Fruit fly (Drosophila melanogaster) whole organism, prepupa: Measurements from ENCODE around the gene CG3168.

Experiments
- Blimp-1 ChIP-seq: fragments of 200-800 bp; sonication (Bioruptor generic); optimal IDR thresholded peaks from 3 replicates; lab custom pipeline; 2017; ENCODE audit warnings: missing biosample characterization, missing genetic modification characterization, mild to moderate bottlenecking, moderate library complexity, missing genetic modification reagents
- CG10631 ChIP-seq: fragments of 200-800 bp; sonication (Bioruptor generic); optimal IDR thresholded peaks from 2 replicates; lab custom pipeline; 2016; ENCODE audit warnings: missing biosample characterization, missing genetic modification characterization
- CG10669 ChIP-seq: fragments of 200-800 bp; sonication (Bioruptor generic); optimal IDR thresholded peaks from 3 replicates; lab custom pipeline; 2018; ENCODE audit warnings: missing biosample characterization, mild to moderate bottlenecking, missing genetic modification characterization, moderate library complexity
- CG11762 ChIP-seq: fragments of 200-800 bp; sonication (Bioruptor generic); optimal IDR thresholded peaks from 3 replicates; lab custom pipeline; 2016; ENCODE audit warnings: missing biosample characterization, missing genetic modification characterization; ENCODE audit not compliant: insufficient read depth
- CG11902 ChIP-seq: fragments of 200-800 bp; sonication (Bioruptor generic); optimal IDR thresholded peaks from 3 replicates; lab custom pipeline; 2016; ENCODE audit warnings: missing biosample characterization, missing genetic modification characterization
- CG15336 ChIP-seq: fragments of 200-800 bp; sonication (Bioruptor generic); IDR thresholded peaks from 2 replicates; pipeline ENCODE4 v1.3.6; 2022; ENCODE audit warnings: missing biosample characterization, missing genetic modification characterization
- CG1621 ChIP-seq: fragments of 200-800 bp; sonication (Bioruptor generic); optimal IDR thresholded peaks from 3 replicates; lab custom pipeline; 2018; ENCODE audit warnings: missing biosample characterization, mild to moderate bottlenecking, missing genetic modification characterization
- CG16779 ChIP-seq: fragments of 200-800 bp; sonication (Bioruptor generic); optimal IDR thresholded peaks from 3 replicates; lab custom pipeline; 2017; ENCODE audit warnings: missing biosample characterization, mild to moderate bottlenecking, missing genetic modification characterization
- CG3032 ChIP-seq: fragments of 200-800 bp; optimal IDR thresholded peaks from 2 replicates; lab custom pipeline; 2019; ENCODE audit warnings: missing biosample characterization, mild to moderate bottlenecking, missing genetic modification characterization, moderate library complexity
- CG31627 ChIP-seq: fragments of 200-800 bp; sonication (Bioruptor generic); optimal IDR thresholded peaks from 3 replicates; lab custom pipeline; 2016; ENCODE audit warnings: missing biosample characterization, missing genetic modification characterization
- CG32006 ChIP-seq: fragments of 200-800 bp; sonication (Bioruptor generic); optimal IDR thresholded peaks from 3 replicates; lab custom pipeline; 2017; ENCODE audit warnings: missing biosample characterization, mild to moderate bottlenecking, missing genetic modification characterization
- CG34406 ChIP-seq: fragments of 200-800 bp; sonication (Bioruptor generic); optimal IDR thresholded peaks from 3 replicates; lab custom pipeline; 2016; ENCODE audit warnings: missing biosample characterization, missing genetic modification characterization
- CG6163 ChIP-seq: fragments of 200-800 bp; sonication (Bioruptor generic); IDR thresholded peaks from 3 replicates; pipeline ENCODE4 v1.3.6; 2022; ENCODE audit warnings: missing biosample characterization, missing genetic modification characterization
- CG6276 ChIP-seq: fragments of 200-800 bp; sonication (Bioruptor generic); optimal IDR thresholded peaks from 2 replicates; lab custom pipeline; 2017; ENCODE audit warnings: missing biosample characterization, mild to moderate bottlenecking, missing genetic modification characterization
- CG6792 ChIP-seq: fragments of 200-800 bp; sonication (Bioruptor generic); optimal IDR thresholded peaks from 3 replicates; lab custom pipeline; 2016; ENCODE audit warnings: missing biosample characterization, missing genetic modification characterization
- CG6808 ChIP-seq: fragments of 200-800 bp; sonication (Bioruptor generic); optimal IDR thresholded peaks from 3 replicates; lab custom pipeline; 2017; ENCODE audit warnings: missing biosample characterization, missing genetic modification characterization, mild to moderate bottlenecking, moderate library complexity, missing genetic modification reagents
- CG6854 ChIP-seq: fragments of 200-800 bp; sonication (Bioruptor generic); optimal IDR thresholded peaks from 2 replicates; lab custom pipeline; 2017; ENCODE audit warnings: missing biosample characterization, mild to moderate bottlenecking, missing genetic modification characterization
- CG8119 ChIP-seq: fragments of 200-800 bp; sonication (Bioruptor generic); IDR thresholded peaks from 3 replicates; pipeline ENCODE4 v1.3.6; 2022; ENCODE audit warnings: missing biosample characterization, missing genetic modification characterization
- CG8632 ChIP-seq: fragments of 200-800 bp; sonication (Bioruptor generic); optimal IDR thresholded peaks from 3 replicates; lab custom pipeline; 2016; ENCODE audit warnings: missing biosample characterization, missing genetic modification characterization
- CG9139 ChIP-seq: fragments of 200-800 bp; sonication (Bioruptor generic); optimal IDR thresholded peaks from 3 replicates; lab custom pipeline; 2017; ENCODE audit warnings: missing biosample characterization, mild to moderate bottlenecking, missing genetic modification characterization
- Eip75B ChIP-seq: fragments of 200-800 bp; sonication (Bioruptor generic); optimal IDR thresholded peaks from 3 replicates; lab custom pipeline; 2016; ENCODE audit warnings: missing biosample characterization, missing genetic modification characterization
- Eip78C ChIP-seq: fragments of 200-800 bp; sonication (Bioruptor generic); peaks from one replicate; lab custom pipeline; 2016; ENCODE audit warnings: missing biosample characterization, missing genetic modification characterization
- Eip93F ChIP-seq: fragments of 200-800 bp; sonication (Bioruptor generic); optimal IDR thresholded peaks from 2 replicates; lab custom pipeline; 2016; ENCODE audit warnings: missing biosample characterization, mild to moderate bottlenecking, missing genetic modification characterization
- Ets96B ChIP-seq: fragments of 200-800 bp; optimal IDR thresholded peaks from 2 replicates; lab custom pipeline; 2019; ENCODE audit warnings: missing biosample characterization, mild to moderate bottlenecking, missing genetic modification characterization, moderate library complexity
- Gug ChIP-seq: fragments of 200-800 bp; sonication (Bioruptor generic); IDR thresholded peaks from 2 replicates; pipeline ENCODE4 v1.3.6; 2022; ENCODE audit warnings: missing biosample characterization, missing genetic modification characterization
- Hr39 ChIP-seq: fragments of 200-800 bp; sonication (Bioruptor generic); optimal IDR thresholded peaks from 2 replicates; lab custom pipeline; 2016; ENCODE audit warnings: missing biosample characterization, missing genetic modification characterization
- Lpt ChIP-seq: fragments of 200-800 bp; sonication (Bioruptor generic); optimal IDR thresholded peaks from 3 replicates; lab custom pipeline; 2016; ENCODE audit warnings: missing biosample characterization, missing genetic modification characterization
- Smox ChIP-seq: fragments of 200-800 bp; sonication (Bioruptor generic); optimal IDR thresholded peaks from 3 replicates; lab custom pipeline; 2016; ENCODE audit warnings: missing biosample characterization, missing genetic modification characterization
- Sox102F ChIP-seq: fragments of 200-800 bp; sonication (Bioruptor generic); optimal IDR thresholded peaks from 2 replicates; lab custom pipeline; 2016; ENCODE audit warnings: missing biosample characterization, mild to moderate bottlenecking, missing genetic modification characterization
- achi ChIP-seq: fragments of 200-800 bp; sonication (Bioruptor generic); optimal IDR thresholded peaks from 3 replicates; lab custom pipeline; 2016; ENCODE audit warnings: missing biosample characterization, missing genetic modification characterization
- acj6 ChIP-seq: fragments of 200-800 bp; sonication (Bioruptor generic); optimal IDR thresholded peaks from 3 replicates; lab custom pipeline; 2016; ENCODE audit warnings: missing biosample characterization, missing genetic modification characterization
- cyc ChIP-seq: fragments of 200-800 bp; sonication (Bioruptor generic); optimal IDR thresholded peaks from 3 replicates; lab custom pipeline; 2016; ENCODE audit warnings: missing biosample characterization, missing genetic modification characterization
- dsx ChIP-seq: fragments of 200-800 bp; optimal IDR thresholded peaks from 3 replicates; lab custom pipeline; 2019; ENCODE audit warnings: missing biosample characterization, mild to moderate bottlenecking, missing genetic modification characterization, moderate library complexity; ENCODE audit not compliant: poor library complexity, severe bottlenecking
- eg ChIP-seq: fragments of 200-800 bp; sonication (Bioruptor generic); IDR thresholded peaks from 3 replicates; pipeline ENCODE4 v1.3.6; 2022; ENCODE audit warnings: missing biosample characterization, missing genetic modification characterization
- fd59A ChIP-seq: fragments of 200-800 bp; sonication (Bioruptor generic); optimal IDR thresholded peaks from 2 replicates; lab custom pipeline; 2017; ENCODE audit warnings: missing biosample characterization, mild to moderate bottlenecking, missing genetic modification characterization, missing genetic modification reagents
- fd85E ChIP-seq: fragments of 200-800 bp; sonication (Bioruptor generic); optimal IDR thresholded peaks from 3 replicates; lab custom pipeline; 2016; ENCODE audit warnings: missing biosample characterization, missing genetic modification characterization
- fkh ChIP-seq: fragments of 200-800 bp; sonication (Bioruptor generic); optimal IDR thresholded peaks from 3 replicates; lab custom pipeline; 2017; ENCODE audit warnings: missing biosample characterization, mild to moderate bottlenecking, missing genetic modification characterization, moderate library complexity
- pdm3 ChIP-seq: fragments of 200-800 bp; sonication (Bioruptor generic); optimal IDR thresholded peaks from 3 replicates; lab custom pipeline; 2016; ENCODE audit warnings: missing biosample characterization, missing genetic modification characterization
- salr ChIP-seq, 2 experiments: fragments of 200-800 bp; sonication (Bioruptor generic); optimal IDR thresholded peaks; 3 replicates each; lab custom pipeline; 2016 to 2018; ENCODE audit warnings: missing biosample characterization in 2 of 2, missing genetic modification characterization in 2 of 2, mild to moderate bottlenecking in 1 of 2
- spab ChIP-seq: fragments of 200-800 bp; sonication (Bioruptor generic); optimal IDR thresholded peaks from 2 replicates; lab custom pipeline; 2017; ENCODE audit warnings: missing biosample characterization, mild to moderate bottlenecking, missing genetic modification characterization, missing genetic modification reagents
- ss ChIP-seq, 2 experiments: fragments of 200-800 bp; sonication (Bioruptor generic); optimal IDR thresholded peaks; 2 replicates in 1 of 2; 3 replicates in 1 of 2; lab custom pipeline; 2017 to 2018; ENCODE audit warnings: mild to moderate bottlenecking in 2 of 2, missing biosample characterization in 2 of 2, missing genetic modification characterization in 2 of 2, moderate library complexity in 1 of 2
- topi ChIP-seq: fragments of 200-800 bp; sonication (Bioruptor generic); optimal IDR thresholded peaks from 3 replicates; lab custom pipeline; 2016; ENCODE audit warnings: missing biosample characterization, missing genetic modification characterization
- vri ChIP-seq: fragments of 200-800 bp; sonication (Bioruptor generic); optimal IDR thresholded peaks from 3 replicates; lab custom pipeline; 2016; ENCODE audit warnings: missing biosample characterization, mild to moderate bottlenecking, missing genetic modification characterization

CG3168 gene

DNA sequence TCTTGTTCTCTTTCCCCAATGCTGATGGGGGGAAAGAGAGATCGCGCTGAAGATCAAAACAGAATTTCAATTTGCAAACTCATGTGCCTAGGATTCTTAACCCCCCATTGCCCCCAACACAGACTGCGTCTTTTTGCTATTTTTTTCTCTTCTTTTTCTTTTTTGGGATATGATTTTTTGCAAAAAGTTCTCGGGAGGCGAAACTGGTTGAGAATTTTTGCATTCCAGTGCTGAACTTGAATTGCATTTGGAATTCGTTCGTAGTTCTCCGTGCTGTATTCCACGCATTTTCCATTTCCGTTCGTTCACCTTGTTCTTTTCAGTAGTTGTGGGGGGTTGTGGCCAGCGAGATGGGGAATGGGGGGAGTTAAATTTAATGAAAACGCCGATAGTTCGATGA, 31.6 kb downstream of the CG3168 start:
- TF ChIP-seq CG6792 (GFP tag; lab: Kevin White, UChicago) (no peak), ss (GFP tag; optimal IDR thresholded peaks at IDR 0.05; lab: Kevin White, UChicago) (peak; percentile 68 to 85), CG1621 (peak; percentile 68), CG6276 (GFP tag; lab: Kevin White, UChicago) (peak; percentile 45), fd85E (no peak), acj6 (GFP tag; lab: Kevin White, UChicago) (no peak), Eip93F (GFP tag; lab: Kevin White, UChicago) (no peak), fd59A (peak; percentile 18), Ets96B (tag; lab: Kevin White, UChicago) (peak; percentile 50), CG10669 (GFP tag; lab: Kevin White, UChicago) (peak; percentile 46), CG31627 (GFP tag; lab: Kevin White, UChicago) (no peak), Smox (GFP tag; lab: Kevin White, UChicago) (no peak), salr (GFP tag; optimal IDR thresholded peaks at IDR 0.05; lab: Kevin White, UChicago) (peak in 1 of 2 experiments; percentile 2), CG15336 (peak; percentile 62), CG32006 (GFP tag; lab: Kevin White, UChicago) (peak; percentile 10), CG8119 (peak; percentile 62; the same call in 2 of the 3 replicates), eg (GFP tag; lab: Robert Waterston, UW) (peak; percentile 60; the same call in 2 of the 3 replicates), Lpt (GFP tag; lab: Kevin White, UChicago) (peak; percentile 74), dsx (peak; percentile 21), CG16779 (tag; lab: Kevin White, UChicago) (peak; percentile 50), vri (GFP tag; lab: Kevin White, UChicago) (no peak), CG9139 (GFP tag; lab: Kevin White, UChicago) (peak; percentile 66), Sox102F (GFP tag; lab: Kevin White, UChicago) (no peak), CG3032 (tag; lab: Kevin White, UChicago) (peak; percentile 34), Eip78C (peak; percentile 77), CG6808 (GFP tag; lab: Kevin White, UChicago) (peak; percentile 75), cyc (GFP tag; lab: Kevin White, UChicago) (no peak), CG6163 (GFP tag; lab: Robert Waterston, UW) (peak; percentile 63; the same call in 2 of the 3 replicates), Eip75B (GFP tag; lab: Kevin White, UChicago) (no peak), achi (GFP tag; lab: Kevin White, UChicago) (peak; percentile 6), spab (GFP tag; lab: Kevin White, UChicago) (peak; percentile 65), CG11902 (no peak)
- TF ChIP-seq, all 60 proteins: peak for 21

dm6 chrX:6706570-6707306, 33.0 kb downstream of the CG3168 start:
- TF ChIP-seq Gug = no peak
- no peak for TF ChIP-seq pdm3
- TF ChIP-seq CG8632 = no peak
- 0 out of 3 replicates have a peak, but pooled peaks have one; percentile 8 for TF ChIP-seq eg (GFP tag; lab: Robert Waterston, UW)
- TF ChIP-seq Blimp-1 (GFP tag; lab: Kevin White, UChicago) = no peak
- no peak for TF ChIP-seq CG34406 (GFP tag; lab: Kevin White, UChicago)
- TF ChIP-seq fkh = peak; percentile 87
- peak in 1 of 2 experiments; percentile 11 for TF ChIP-seq ss (GFP tag; optimal IDR thresholded peaks at IDR 0.05; lab: Kevin White, UChicago)
- TF ChIP-seq CG11762 (GFP tag; lab: Kevin White, UChicago) = no peak
- no peak for TF ChIP-seq topi (GFP tag; lab: Kevin White, UChicago)
- no peak for TF ChIP-seq CG10631
- TF ChIP-seq Smox (GFP tag; lab: Kevin White, UChicago) = no peak
- TF ChIP-seq Hr39 = no peak
- no peak for TF ChIP-seq CG11902
- TF ChIP-seq CG6854 (GFP tag; lab: Kevin White, UChicago) = no peak
- TF ChIP-seq CG6276 (GFP tag; lab: Kevin White, UChicago) = no peak
- TF ChIP-seq salr (GFP tag; optimal IDR thresholded peaks at IDR 0.05; lab: Kevin White, UChicago) = no peak
- TF ChIP-seq Sox102F (GFP tag; lab: Kevin White, UChicago) = no peak
- peak; percentile 43; the same call in 1 of the 2 replicates for TF ChIP-seq CG15336
- TF ChIP-seq CG10669 (GFP tag; lab: Kevin White, UChicago) = no peak
- no peak for TF ChIP-seq Lpt (GFP tag; lab: Kevin White, UChicago)
- no peak for TF ChIP-seq CG16779 (tag; lab: Kevin White, UChicago)
